Fruit fly (Drosophila melanogaster): ENCODE data around the gene Eig71Eh.

The Eig71Eh gene

dm6 chr3L:15690711-15691591 is 31.7 kb upstream of the Eig71Eh start (continued):
- peak; percentile 26 for TF ChIP-seq Deaf1 (tag; optimal IDR thresholded peaks at IDR 0.05)
- peak; percentile 20 for TF ChIP-seq CG15011 (GFP tag; optimal IDR thresholded peaks at IDR 0.05)
- peak; percentile 63 for TF ChIP-seq CG6254 (GFP tag; optimal IDR thresholded peaks at IDR 0.05)
- peak; percentile 41 for TF ChIP-seq NK7.1 (GFP tag; optimal IDR thresholded peaks at IDR 0.05)
- peak; percentile 18 for TF ChIP-seq scrt (GFP tag; optimal IDR thresholded peaks at IDR 0.05)
- peak; percentile 64 for TF ChIP-seq CG2712 (tag; optimal IDR thresholded peaks at IDR 0.05)
- peak; percentile 35 for TF ChIP-seq CG17359 (tag; optimal IDR thresholded peaks at IDR 0.05)
- peak; percentile 54 for TF ChIP-seq dmrt11E (tag; optimal IDR thresholded peaks at IDR 0.05)
- TF ChIP-seq Dfd (GFP tag; optimal IDR thresholded peaks at IDR 0.05) = no peak
- peak; percentile 20 for TF ChIP-seq CG15269 (tag; optimal IDR thresholded peaks at IDR 0.05)
- TF ChIP-seq CG13424 (tag; optimal IDR thresholded peaks at IDR 0.05) = peak; percentile 40
- TF ChIP-seq pros (GFP tag; optimal IDR thresholded peaks at IDR 0.05) = peak; percentile 14
- no peak for TF ChIP-seq sc (optimal IDR thresholded peaks at IDR 0.05)
- TF ChIP-seq sc (GFP tag; optimal IDR thresholded peaks at IDR 0.05) = no peak
- TF ChIP-seq PHDP (tag; optimal IDR thresholded peaks at IDR 0.05) = peak; percentile 54
- no peak for TF ChIP-seq CG4328 (GFP tag; optimal IDR thresholded peaks at IDR 0.05)
- peak; percentile 53 for TF ChIP-seq Oaz (GFP tag; IDR thresholded peaks at IDR 0.05)
- no peak for TF ChIP-seq Tbp (GFP tag; optimal IDR thresholded peaks at IDR 0.05)
- TF ChIP-seq lab (GFP tag; optimal IDR thresholded peaks at IDR 0.05) = peak; percentile 28
- peak; percentile 1 for TF ChIP-seq disco-r (GFP tag; optimal IDR thresholded peaks at IDR 0.05)
- TF ChIP-seq Nf-YB (GFP tag; optimal IDR thresholded peaks at IDR 0.05) = no peak
- TF ChIP-seq CG6813 (GFP tag; optimal IDR thresholded peaks at IDR 0.05) = peak; percentile 54
- peak; percentile 67 for TF ChIP-seq CG30020 (tag; optimal IDR thresholded peaks at IDR 0.05)
- peak; percentile 86 for TF ChIP-seq CG10979 (tag; optimal IDR thresholded peaks at IDR 0.05)
- peak; percentile 66 for TF ChIP-seq Sox100B (GFP tag; optimal IDR thresholded peaks at IDR 0.05)
- peak; percentile 8 for TF ChIP-seq CG17385 (GFP tag; optimal IDR thresholded peaks at IDR 0.05)
- peak; percentile 65 for TF ChIP-seq CG7556 (GFP tag; optimal IDR thresholded peaks at IDR 0.05)
- no peak for TF ChIP-seq Dp (GFP tag; optimal IDR thresholded peaks at IDR 0.05)
- TF ChIP-seq CG11093 (GFP tag; IDR thresholded peaks at IDR 0.05) = no peak
- peak; percentile 58 for TF ChIP-seq CG18599 (GFP tag; optimal IDR thresholded peaks at IDR 0.05)
- TF ChIP-seq CG31441 (GFP tag; IDR thresholded peaks at IDR 0.05) = peak; percentile 71
- peak; percentile 65 for TF ChIP-seq cwo (GFP tag; optimal IDR thresholded peaks at IDR 0.05)
- peak; percentile 62 for TF ChIP-seq CG11504 (tag; optimal IDR thresholded peaks at IDR 0.05)
- TF ChIP-seq z (GFP tag; IDR thresholded peaks at IDR 0.05) = peak; percentile 52; the same call in 2 of the 3 replicates
- TF ChIP-seq zfh1 (GFP tag; IDR thresholded peaks at IDR 0.05) = peak; percentile 47; the same call in 2 of the 3 replicates
- peak; percentile 31 for TF ChIP-seq odd (GFP tag; optimal IDR thresholded peaks at IDR 0.05)
- peak; percentile 60 for TF ChIP-seq BtbVII (GFP tag; optimal IDR thresholded peaks at IDR 0.05)
- TF ChIP-seq CG2678 (tag; optimal IDR thresholded peaks at IDR 0.05) = peak; percentile 77
- TF ChIP-seq Bteb2 (GFP tag; optimal IDR thresholded peaks at IDR 0.05) = no peak
- TF ChIP-seq abd-A (tag; optimal IDR thresholded peaks at IDR 0.05) = peak; percentile 10
- TF ChIP-seq bbx (GFP tag; IDR thresholded peaks at IDR 0.05; ENCODE audit: partially characterized antibody) = no peak
- TF ChIP-seq CG7271 (tag; optimal IDR thresholded peaks at IDR 0.05) = no peak
- no peak for TF ChIP-seq da (GFP tag; optimal IDR thresholded peaks at IDR 0.05)
- TF ChIP-seq Sox102F (GFP tag; optimal IDR thresholded peaks at IDR 0.05) = peak; percentile 15
- no peak for TF ChIP-seq CG9876 (GFP tag; optimal IDR thresholded peaks at IDR 0.05)
- TF ChIP-seq nerfin-1 (tag; optimal IDR thresholded peaks at IDR 0.05) = peak; percentile 40
- peak; percentile 73 for TF ChIP-seq tap (tag; optimal IDR thresholded peaks at IDR 0.05)

Measured in whole organism, embryonic.